Fruit fly (Drosophila melanogaster): ENCODE data around the gene CG32576.

The CG32576 gene

dm6 chrX:16320197-16320921, 32.0 kb upstream of the CG32576 start, which contains the start of gene Cyp1 (continued):
- TF ChIP-seq dmrt11E (tag; optimal IDR thresholded peaks at IDR 0.05) (peak; percentile 23), Oaz (GFP tag; IDR thresholded peaks at IDR 0.05) (0 out of 2 replicates have a peak, but pooled peaks have one; percentile 11), Sox100B (GFP tag; optimal IDR thresholded peaks at IDR 0.05) (peak; percentile 32), Side (GFP tag; optimal IDR thresholded peaks at IDR 0.05) (peak; percentile 12), Kr (GFP tag; optimal IDR thresholded peaks at IDR 0.05) (no peak), CG13287 (GFP tag; IDR thresholded peaks at IDR 0.05; ENCODE audit: partially characterized antibody) (peak; percentile 77), jigr1 (GFP tag; IDR thresholded peaks at IDR 0.05) (0 out of 3 replicates have a peak, but pooled peaks have one; percentile 40), onecut (GFP tag; IDR thresholded peaks at IDR 0.05) (peak; percentile 48; the same call in 1 of the 2 replicates), zfh2 (GFP tag; optimal IDR thresholded peaks at IDR 0.05) (peak; percentile 42), chif (GFP tag; optimal IDR thresholded peaks at IDR 0.05) (no peak), Hr51 (GFP tag; optimal IDR thresholded peaks at IDR 0.05) (peak in 1 of 2 experiments; percentile 5), CG12391 (tag; optimal IDR thresholded peaks at IDR 0.05) (peak; percentile 19), Hr39 (optimal IDR thresholded peaks at IDR 0.05) (no peak), rib (GFP tag; IDR thresholded peaks at IDR 0.05) (peak; percentile 42; the same call in 1 of the 2 replicates), mld (GFP tag; IDR thresholded peaks at IDR 0.05; ENCODE audit: partially characterized antibody) (peak; percentile 77; the same call in 1 of the 3 replicates), gsb (GFP tag; IDR thresholded peaks at IDR 0.05) (peak; percentile 45), cg (GFP tag; optimal IDR thresholded peaks at IDR 0.05) (no peak), CG8290 (GFP tag; optimal IDR thresholded peaks at IDR 0.05) (peak; percentile 24), CG8290 (tag; optimal IDR thresholded peaks at IDR 0.05) (peak; percentile 0 to 80), CG14667 (GFP tag; IDR thresholded peaks at IDR 0.05) (peak; percentile 70), bigmax (GFP tag; optimal IDR thresholded peaks at IDR 0.05) (peak; percentile 80), nmo (GFP tag; optimal IDR thresholded peaks at IDR 0.05) (peak; percentile 44), hb (GFP tag; IDR thresholded peaks at IDR 0.05; ENCODE audit: partially characterized antibody) (peak; percentile 69; the same call in 1 of the 3 replicates), sd (tag; optimal IDR thresholded peaks at IDR 0.05) (no peak), Dbx (GFP tag; IDR thresholded peaks at IDR 0.05) (peak; percentile 79), Lhr (GFP tag; optimal IDR thresholded peaks at IDR 0.05) (no peak), wdn (GFP tag; IDR thresholded peaks at IDR 0.05) (peak; percentile 42; the same call in 1 of the 2 replicates), fd64A (GFP tag; optimal IDR thresholded peaks at IDR 0.05) (no peak), bcd (GFP tag; optimal IDR thresholded peaks at IDR 0.05) (peak; percentile 8), emc (GFP tag; optimal IDR thresholded peaks at IDR 0.05) (no peak), CG17359 (tag; optimal IDR thresholded peaks at IDR 0.05) (peak; percentile 15), CG42726 (GFP tag; IDR thresholded peaks at IDR 0.05; ENCODE audit: partially characterized antibody) (peak; percentile 92), CG17361 (GFP tag; IDR thresholded peaks at IDR 0.05) (peak; percentile 61), BEAF-32 (GFP tag; optimal IDR thresholded peaks at IDR 0.05) (peak; percentile 80), org-1 (GFP tag; optimal IDR thresholded peaks at IDR 0.05) (no peak), Hmr (GFP tag; optimal IDR thresholded peaks at IDR 0.05) (peak; percentile 56), tup (GFP tag; optimal IDR thresholded peaks at IDR 0.05) (peak; percentile 19), dpn (GFP tag; optimal IDR thresholded peaks at IDR 0.05) (peak; percentile 11 to 28), CG1603 (tag; optimal IDR thresholded peaks at IDR 0.05) (peak; percentile 90), CG10654 (GFP tag; optimal IDR thresholded peaks at IDR 0.05) (no peak), E2f1 (GFP tag; IDR thresholded peaks at IDR 0.05) (peak; percentile 60), CG1233 (GFP tag; optimal IDR thresholded peaks at IDR 0.05) (peak; percentile 33), Aef1 (GFP tag; IDR thresholded peaks at IDR 0.05) (0 out of 3 replicates have a peak, but pooled peaks have one; percentile 27), zen2 (GFP tag; IDR thresholded peaks at IDR 0.05; ENCODE audit: partially characterized antibody) (peak; percentile 64; the same call in 2 of the 3 replicates), croc (GFP tag; conservative IDR thresholded peaks at IDR 0.05) (no peak), CG43689 (GFP tag; IDR thresholded peaks at IDR 0.05) (no peak), seq (GFP tag; IDR thresholded peaks at IDR 0.05) (peak; percentile 63), dati (GFP tag; IDR thresholded peaks at IDR 0.05) (0 out of 2 replicates have a peak, but pooled peaks have one; percentile 17)
